Worm (Caenorhabditis elegans) whole organism, midembryonic: Measurements from ENCODE around the gene F40A3.2.

Experiments used
- T22C8.4 ChIP-seq: fragments of 200-800 bp; sonication (Bioruptor generic); IDR thresholded peaks from 2 replicates; pipeline ENCODE4 v1.3.6; 2022; ENCODE audit warnings: missing genetic modification characterization, missing compliant biosample characterization
- cog-1 ChIP-seq: sonication (generic microtip); optimal IDR thresholded peaks from 2 replicates; lab custom pipeline; 2016; ENCODE audit warnings: missing genetic modification characterization, missing compliant biosample characterization
- flt-1 ChIP-seq: fragments of 200-800 bp; sonication (Bioruptor generic); IDR thresholded peaks from 2 replicates; pipeline ENCODE4 v1.3.6; 2022; ENCODE audit warnings: missing genetic modification characterization, missing compliant biosample characterization
- klf-2 ChIP-seq: fragments of 200-800 bp; sonication (Bioruptor generic); conservative IDR thresholded peaks from 2 replicates; pipeline ENCODE4 v1.3.6; 2022; ENCODE audit warnings: missing genetic modification reagents, missing genetic modification characterization, missing compliant biosample characterization
- med-1 ChIP-seq: sonication (generic microtip); optimal IDR thresholded peaks from 2 replicates; lab custom pipeline; 2017; ENCODE audit warnings: missing genetic modification characterization, mild to moderate bottlenecking, missing compliant biosample characterization, antibody characterized with exemption, missing genetic modification reagents; ENCODE audit not compliant: insufficient read depth
- ref-1 ChIP-seq: fragments of 200-800 bp; sonication (Bioruptor generic); conservative IDR thresholded peaks from 2 replicates; pipeline ENCODE4 v1.3.6; 2022; ENCODE audit warnings: missing genetic modification reagents, missing genetic modification characterization, missing compliant biosample characterization
- tab-1 ChIP-seq: fragments of 200-800 bp; sonication (Bioruptor generic); IDR thresholded peaks from 2 replicates; pipeline ENCODE4 v1.3.6; 2022; ENCODE audit warnings: missing genetic modification characterization, missing compliant biosample characterization
- ztf-23 ChIP-seq: fragments of 200-800 bp; sonication (Bioruptor generic); IDR thresholded peaks from 2 replicates; pipeline ENCODE4 v1.3.6; 2022; ENCODE audit warnings: missing genetic modification reagents, missing genetic modification characterization, missing compliant biosample characterization
- ztf-29 ChIP-seq: fragments of 200-800 bp; sonication (Bioruptor generic); IDR thresholded peaks from 2 replicates; pipeline ENCODE4 v1.3.6; 2022; ENCODE audit warnings: missing genetic modification reagents, missing genetic modification characterization, missing compliant biosample characterization

F40A3.2 gene

DNA sequence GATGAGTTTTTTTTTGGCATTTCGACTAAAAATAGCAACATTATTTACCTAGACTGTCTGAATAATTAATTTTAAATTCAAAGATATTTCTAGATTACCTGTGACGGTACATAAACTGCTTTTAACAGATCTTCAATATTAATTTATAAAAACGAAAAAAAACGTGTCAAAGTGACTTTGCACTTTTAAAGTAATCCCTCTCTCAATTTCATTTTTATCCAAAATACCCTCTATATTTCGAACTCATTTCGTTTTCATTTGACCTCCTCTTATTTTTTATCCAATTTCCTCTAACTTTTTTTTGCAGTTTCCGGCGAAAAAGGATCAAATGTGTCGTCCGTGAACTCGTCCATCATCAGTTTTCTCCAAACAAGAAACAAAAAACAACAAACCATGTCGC, 3.3 kb upstream of the F40A3.2 start, which contains the start of gene F40A3.4:
F40A3.4 (plus strand) TSS at position 301 of the 400 bp plus-strand sequence.
- TF ChIP-seq T22C8.4: no peak
- TF ChIP-seq cog-1: no peak
- TF ChIP-seq klf-2 (GFP tag; lab: Robert Waterston, UW): no peak
- no peak for TF ChIP-seq flt-1
- no peak for TF ChIP-seq ztf-29 (GFP tag; lab: Robert Waterston, UW)
- TF ChIP-seq med-1: no peak
- no peak for TF ChIP-seq ref-1 (GFP tag; lab: Robert Waterston, UW)
- TF ChIP-seq ztf-23: no peak
- TF ChIP-seq tab-1 (GFP tag; lab: Robert Waterston, UW): no peak

DNA sequence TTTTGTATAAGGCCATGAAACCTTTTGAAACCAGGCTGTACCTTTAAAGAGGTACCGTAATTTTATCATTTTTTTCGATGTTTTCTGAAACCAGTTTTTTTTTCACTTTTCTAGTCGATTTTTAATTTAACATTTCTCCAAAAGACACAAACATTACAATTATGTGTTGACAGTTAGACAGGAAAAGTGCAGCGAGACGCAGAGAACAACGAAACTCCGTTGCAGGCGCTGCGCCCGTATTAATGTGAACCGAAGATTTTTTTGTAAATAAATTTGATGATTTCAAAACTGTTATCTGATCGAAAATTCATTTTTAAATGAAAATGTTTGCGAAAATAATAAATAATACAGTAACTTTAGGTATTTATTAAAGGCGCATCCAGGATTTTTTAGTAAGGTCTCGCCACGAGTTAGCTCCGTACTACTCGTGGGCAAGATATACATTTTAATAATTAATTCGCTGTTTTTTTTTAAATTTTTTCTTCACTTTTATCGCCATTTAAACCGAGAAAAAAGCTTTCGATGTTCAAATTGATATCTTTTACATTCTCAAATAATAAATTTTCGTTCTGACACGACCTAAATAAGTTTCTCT, 1.7 kb upstream of the F40A3.2 start, which contains the start of gene F40A3.3:
F40A3.3 (plus strand) TSS at position 564 of the 595 bp plus-strand sequence.
- TF ChIP-seq cog-1 (no peak), med-1 (no peak), ztf-23 (no peak), ref-1 (GFP tag; lab: Robert Waterston, UW) (no peak), T22C8.4 (no peak)

DNA sequence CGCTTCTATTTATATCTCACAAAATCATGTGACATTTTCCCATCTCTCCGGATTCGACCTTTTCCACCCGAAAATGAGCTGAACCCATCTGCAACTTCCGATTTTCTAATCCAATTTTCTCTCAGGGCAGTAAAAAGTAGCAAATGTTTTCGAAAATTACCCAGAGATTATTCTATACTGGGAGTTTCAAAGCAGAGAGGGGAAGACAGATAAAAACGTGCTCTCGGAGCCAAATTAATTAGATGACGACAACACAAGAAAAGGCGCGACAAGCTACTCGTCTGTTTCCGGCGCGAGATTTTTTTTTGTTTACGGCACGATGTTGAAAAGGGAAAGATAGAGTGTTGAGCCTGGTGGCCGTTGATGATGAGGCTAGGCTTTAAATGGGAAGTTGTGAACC, 5.7 kb downstream of the F40A3.2 start:
- no peak for TF ChIP-seq klf-2 (GFP tag; lab: Robert Waterston, UW)
- no peak for TF ChIP-seq ztf-29 (GFP tag; lab: Robert Waterston, UW)
- TF ChIP-seq ref-1 (GFP tag; lab: Robert Waterston, UW): no peak
- no peak for TF ChIP-seq med-1
- no peak for TF ChIP-seq ztf-23
- no peak for TF ChIP-seq cog-1
- TF ChIP-seq tab-1 (GFP tag; lab: Robert Waterston, UW): no peak
- TF ChIP-seq flt-1: no peak
- no peak for TF ChIP-seq T22C8.4

DNA sequence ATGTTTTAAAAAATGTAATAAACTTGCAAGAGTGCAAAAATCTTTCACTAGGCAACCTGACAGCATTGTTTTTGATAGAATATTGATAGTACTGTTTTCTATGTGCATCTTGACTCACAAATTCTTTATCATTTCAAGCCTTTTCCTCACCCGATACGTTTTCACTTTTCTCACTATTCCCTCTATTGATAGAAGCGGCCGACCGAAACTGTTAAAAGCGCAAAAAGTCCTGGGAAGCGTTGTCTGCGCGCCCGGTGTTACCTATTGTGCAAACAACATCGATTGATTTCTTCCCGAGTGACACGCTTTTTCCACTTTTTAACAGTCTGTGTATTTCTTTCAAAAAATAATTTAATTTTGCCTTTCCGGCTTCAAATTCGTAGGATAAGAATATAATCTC, 9.3 kb downstream of the F40A3.2 start:
- TF ChIP-seq med-1 (no peak), T22C8.4 (no peak), tab-1 (GFP tag; lab: Robert Waterston, UW) (no peak), ztf-23 (no peak), cog-1 (no peak), flt-1 (no peak), ztf-29 (GFP tag; lab: Robert Waterston, UW) (no peak), klf-2 (GFP tag; lab: Robert Waterston, UW) (no peak), ref-1 (GFP tag; lab: Robert Waterston, UW) (no peak)

DNA sequence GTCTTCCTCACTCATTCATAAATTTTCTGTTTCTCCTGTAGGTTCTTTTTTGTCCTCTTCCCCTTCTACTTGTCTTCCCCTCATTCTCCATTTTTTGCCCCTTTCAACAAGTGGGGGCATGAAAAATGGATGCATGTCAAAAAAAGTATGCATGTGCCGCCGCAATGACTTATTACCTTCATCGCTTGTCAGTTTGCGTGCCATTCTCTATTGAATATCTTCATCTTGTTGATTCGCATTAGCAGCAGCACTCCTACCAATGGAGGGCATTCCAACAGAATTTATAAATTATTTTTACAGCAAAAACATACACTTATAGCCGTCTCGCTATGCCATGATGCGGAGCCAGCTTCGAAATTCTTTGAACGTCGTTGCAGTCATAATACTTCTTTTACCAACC, 12.5 kb downstream of the F40A3.2 start, which contains the start of gene F40A3.1:
F40A3.1 (plus strand) TSS at position 301 of the 400 bp plus-strand sequence.
- TF ChIP-seq ref-1 (GFP tag; lab: Robert Waterston, UW) (no peak), tab-1 (GFP tag; lab: Robert Waterston, UW) (no peak), T22C8.4 (no peak)

DNA sequence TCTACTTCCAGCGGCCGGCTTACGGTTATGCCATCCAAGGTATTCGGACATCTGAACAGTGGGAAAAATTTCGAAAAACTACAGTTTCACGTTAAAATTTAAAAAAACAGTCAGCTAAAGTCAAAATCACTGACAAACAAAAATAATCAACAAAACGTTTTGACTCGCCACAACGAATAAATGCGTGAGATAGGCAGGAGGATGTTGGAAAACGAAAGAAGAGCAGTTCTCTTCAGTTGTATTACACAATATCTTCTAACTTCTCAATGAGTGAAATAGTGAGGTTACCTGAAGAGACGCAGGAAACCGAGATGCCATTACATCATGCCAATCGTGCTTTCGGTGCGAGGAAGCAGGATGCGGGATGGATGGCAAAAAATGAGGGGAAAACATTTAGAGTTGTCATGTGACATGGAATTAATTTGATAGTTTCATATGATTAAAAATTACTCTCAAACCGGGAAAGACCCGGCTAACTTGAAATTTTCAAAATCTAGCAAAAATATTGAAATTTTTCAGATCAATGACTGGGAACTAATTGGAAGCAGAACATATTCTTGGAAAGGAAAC, 15.2 kb downstream of the F40A3.2 start, which contains the start of gene F40A3.6:
F40A3.6 (minus strand) TSS at position 51 of the 570 bp plus-strand sequence.
- TF ChIP-seq tab-1 (GFP tag; lab: Robert Waterston, UW) (no peak), klf-2 (GFP tag; lab: Robert Waterston, UW) (no peak), ztf-23 (no peak), cog-1 (no peak), ztf-29 (GFP tag; lab: Robert Waterston, UW) (no peak), ref-1 (GFP tag; lab: Robert Waterston, UW) (no peak), med-1 (no peak)

DNA sequence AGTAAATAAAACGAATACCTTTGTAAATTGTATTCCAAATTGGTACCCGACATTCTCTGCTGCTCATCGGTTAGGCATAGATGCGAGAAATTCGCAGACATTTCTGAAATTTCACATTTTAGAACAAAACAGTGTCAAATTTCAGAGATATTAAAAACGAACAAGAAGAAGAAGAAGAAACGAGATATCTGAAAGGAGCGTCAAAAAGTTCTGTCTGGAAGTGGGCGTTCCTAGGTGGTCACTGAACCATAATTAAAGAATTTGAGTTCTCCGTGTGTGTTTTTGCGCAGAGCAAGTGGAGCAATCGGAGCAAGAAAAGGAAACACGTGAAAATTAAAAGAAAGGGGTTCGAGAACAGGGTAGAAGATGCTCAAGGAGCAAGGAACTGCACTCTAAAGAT, 21.0 kb downstream of the F40A3.2 start, which contains the start of gene F40A3.7:
F40A3.7 (minus strand) TSS at position 101 of the 400 bp plus-strand sequence.
- no peak for TF ChIP-seq ztf-23
- no peak for TF ChIP-seq flt-1
- TF ChIP-seq klf-2 (GFP tag; lab: Robert Waterston, UW): no peak
- TF ChIP-seq ztf-29 (GFP tag; lab: Robert Waterston, UW): no peak
- no peak for TF ChIP-seq tab-1 (GFP tag; lab: Robert Waterston, UW)
- TF ChIP-seq T22C8.4: no peak
- no peak for TF ChIP-seq ref-1 (GFP tag; lab: Robert Waterston, UW)
- no peak for TF ChIP-seq med-1
- TF ChIP-seq cog-1: no peak

DNA sequence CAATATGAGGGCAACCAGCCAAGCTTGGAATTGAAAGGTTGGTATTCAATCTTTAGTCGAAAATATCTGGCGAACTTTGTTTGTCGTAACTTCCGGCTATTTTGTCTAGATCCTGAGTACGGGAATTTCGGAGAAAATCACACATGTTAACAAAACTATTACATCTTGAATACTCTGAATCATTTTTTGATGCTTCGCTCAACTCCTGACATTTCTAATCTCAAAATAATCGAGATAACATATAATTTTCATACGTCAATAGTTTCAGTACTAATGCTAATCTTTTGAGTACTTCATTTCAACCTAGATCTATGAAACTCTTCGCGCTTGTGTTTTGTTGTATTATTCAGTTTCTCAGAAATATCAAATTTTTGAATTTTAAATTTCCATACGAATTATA, 22.5 kb downstream of the F40A3.2 start:
- TF ChIP-seq cog-1 (no peak), flt-1 (no peak), tab-1 (GFP tag; lab: Robert Waterston, UW) (no peak), klf-2 (GFP tag; lab: Robert Waterston, UW) (no peak), ztf-23 (no peak), T22C8.4 (no peak), med-1 (no peak), ref-1 (GFP tag; lab: Robert Waterston, UW) (no peak), ztf-29 (GFP tag; lab: Robert Waterston, UW) (no peak)

DNA sequence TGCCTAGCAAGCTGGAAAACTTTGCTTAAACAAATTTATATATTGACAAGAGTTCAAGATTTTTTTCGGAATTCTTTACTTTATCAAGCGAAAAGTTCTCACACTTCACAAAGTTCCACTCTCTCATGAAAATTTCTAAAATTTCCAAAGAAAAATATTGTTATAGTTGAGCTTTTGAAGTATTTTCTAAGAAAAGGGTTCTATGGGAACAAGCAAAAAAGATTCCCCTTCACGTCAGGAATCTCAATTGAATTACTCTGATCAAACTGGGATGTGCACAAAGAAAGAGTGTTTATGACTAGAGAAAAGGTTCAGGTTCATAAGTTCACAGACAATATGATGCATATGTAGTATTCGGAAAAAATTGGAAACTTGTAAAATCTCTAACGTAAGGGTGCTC, 25.7 kb downstream of the F40A3.2 start:
- no peak for TF ChIP-seq ztf-23
- TF ChIP-seq tab-1 (GFP tag; lab: Robert Waterston, UW): no peak
- no peak for TF ChIP-seq T22C8.4
- TF ChIP-seq ref-1 (GFP tag; lab: Robert Waterston, UW): no peak
- no peak for TF ChIP-seq cog-1
- no peak for TF ChIP-seq flt-1
- no peak for TF ChIP-seq med-1
- no peak for TF ChIP-seq klf-2 (GFP tag; lab: Robert Waterston, UW)
- no peak for TF ChIP-seq ztf-29 (GFP tag; lab: Robert Waterston, UW)

DNA sequence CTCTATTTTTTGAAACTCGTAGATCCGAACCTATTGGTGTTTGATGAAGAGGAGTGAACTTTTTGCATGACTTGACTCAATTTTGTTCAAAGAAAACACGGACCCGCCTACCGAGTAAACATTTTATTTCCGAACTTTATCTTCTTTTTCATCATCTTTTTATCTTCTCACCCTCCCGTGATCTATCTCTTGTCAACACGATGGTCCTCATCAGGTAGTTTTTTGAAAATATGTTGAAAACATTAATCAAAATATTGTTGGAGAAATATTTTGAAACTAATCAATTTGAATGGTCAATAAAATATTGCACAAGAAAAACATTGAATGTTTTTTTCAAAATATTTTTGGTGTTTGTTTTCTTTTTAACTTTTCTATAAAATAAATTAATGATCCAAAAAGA, 29.7 kb downstream of the F40A3.2 start:
- no peak for TF ChIP-seq klf-2 (GFP tag; lab: Robert Waterston, UW)
- TF ChIP-seq cog-1: no peak
- no peak for TF ChIP-seq T22C8.4
- TF ChIP-seq med-1: no peak

DNA sequence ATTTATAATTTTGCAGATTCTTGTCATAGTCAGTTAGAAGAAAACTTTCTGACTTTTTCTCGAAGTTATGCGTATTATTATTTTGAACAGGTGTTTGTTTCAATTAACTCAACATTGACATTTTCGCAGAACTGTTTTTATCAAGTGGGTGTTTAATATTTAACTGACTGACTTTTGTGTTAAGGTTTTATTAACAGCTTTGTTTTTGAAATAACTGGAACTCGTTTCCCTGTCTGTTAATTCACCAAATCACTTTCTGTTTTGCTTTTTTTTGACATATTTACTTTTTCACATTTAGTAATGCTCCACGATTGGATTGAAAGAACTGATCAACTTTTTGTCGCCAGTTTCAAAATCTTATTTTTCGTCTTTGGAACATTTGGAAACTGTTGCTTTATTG, 46.8 kb downstream of the F40A3.2 start, which contains the start of gene srsx-7:
srsx-7 (plus strand) TSS at position 301 of the 400 bp plus-strand sequence.
- no peak for TF ChIP-seq klf-2 (GFP tag; lab: Robert Waterston, UW)
- TF ChIP-seq flt-1: no peak
- no peak for TF ChIP-seq ztf-23
- TF ChIP-seq tab-1 (GFP tag; lab: Robert Waterston, UW): no peak
- no peak for TF ChIP-seq T22C8.4
- TF ChIP-seq med-1: no peak
- TF ChIP-seq cog-1: no peak
- no peak for TF ChIP-seq ref-1 (GFP tag; lab: Robert Waterston, UW)
